Worm (Caenorhabditis elegans) whole organism, late embryonic: ENCODE measurements around the gene K08F9.4.

Experiments used
- C08G9.2 ChIP-seq: sonication (generic microtip); optimal IDR thresholded peaks from 2 replicates; lab custom pipeline; 2016; ENCODE audit warnings: mild to moderate bottlenecking, missing genetic modification characterization, moderate library complexity, missing compliant biosample characterization
- K02D7.2 ChIP-seq: sonication (generic microtip); optimal IDR thresholded peaks from 2 replicates; lab custom pipeline; 2017; ENCODE audit warnings: mild to moderate bottlenecking, missing genetic modification characterization, missing compliant biosample characterization
- T23F11.4 ChIP-seq: fragments of 200-800 bp; sonication (Bioruptor generic); optimal IDR thresholded peaks from 2 replicates; lab custom pipeline; 2018; ENCODE audit warnings: mild to moderate bottlenecking, missing genetic modification characterization, missing compliant biosample characterization
- Y22D7AL.16 ChIP-seq: sonication (generic microtip); optimal IDR thresholded peaks from 2 replicates; lab custom pipeline; 2016; ENCODE audit warnings: missing genetic modification characterization, missing compliant biosample characterization
- ahr-1 ChIP-seq: sonication (generic microtip); optimal IDR thresholded peaks from 2 replicates; lab custom pipeline; 2016; ENCODE audit warnings: missing genetic modification characterization, missing compliant biosample characterization
- ceh-14 ChIP-seq: sonication (generic microtip); optimal IDR thresholded peaks from 2 replicates; lab custom pipeline; 2016; ENCODE audit warnings: missing genotype, missing genetic modification characterization, missing compliant biosample characterization
- ceh-18 ChIP-seq: sonication (generic microtip); optimal IDR thresholded peaks from 2 replicates; lab custom pipeline; 2016; ENCODE audit warnings: missing genetic modification characterization, missing compliant biosample characterization
- ceh-19 ChIP-seq: fragments of 200-800 bp; sonication (Bioruptor generic); optimal IDR thresholded peaks from 2 replicates; lab custom pipeline; 2018; ENCODE audit warnings: mild to moderate bottlenecking, missing genetic modification characterization, missing compliant biosample characterization
- ceh-2 ChIP-seq: sonication (generic microtip); optimal IDR thresholded peaks from 2 replicates; lab custom pipeline; 2016; ENCODE audit warnings: missing genotype, missing genetic modification characterization, missing compliant biosample characterization
- ceh-22 ChIP-seq: sonication (generic microtip); optimal IDR thresholded peaks from 2 replicates; lab custom pipeline; 2017; ENCODE audit warnings: missing biosample characterization, missing genetic modification characterization
- ceh-30 ChIP-seq: fragments of 150-350 bp; optimal IDR thresholded peaks from 2 replicates; lab custom pipeline; 2014; ENCODE audit warnings: missing biosample characterization, missing genetic modification characterization
- ceh-31 ChIP-seq: sonication (generic microtip); optimal IDR thresholded peaks from 2 replicates; lab custom pipeline; 2016; ENCODE audit warnings: missing genetic modification characterization, missing compliant biosample characterization
- ceh-34 ChIP-seq: sonication (generic microtip); optimal IDR thresholded peaks from 2 replicates; lab custom pipeline; 2016; ENCODE audit warnings: mild to moderate bottlenecking, missing genetic modification characterization, missing compliant biosample characterization
- ceh-45 ChIP-seq: fragments of 200-800 bp; sonication (Bioruptor generic); IDR thresholded peaks from 2 replicates; pipeline ENCODE4 v1.3.6; 2022; ENCODE audit warnings: missing genetic modification reagents, missing genetic modification characterization, missing compliant biosample characterization
- ceh-48 ChIP-seq: sonication (generic microtip); optimal IDR thresholded peaks from 2 replicates; lab custom pipeline; 2016; ENCODE audit warnings: missing genetic modification characterization, inconsistent platforms, missing compliant biosample characterization
- ceh-9 ChIP-seq: sonication (generic microtip); optimal IDR thresholded peaks from 2 replicates; lab custom pipeline; 2016; ENCODE audit warnings: mild to moderate bottlenecking, missing genetic modification characterization, inconsistent platforms, missing compliant biosample characterization
- elt-2 ChIP-seq: sonication (generic microtip); optimal IDR thresholded peaks from 2 replicates; lab custom pipeline; 2016; ENCODE audit warnings: missing genetic modification reagents, missing genetic modification characterization, missing compliant biosample characterization
- ets-4 ChIP-seq: sonication (generic microtip); optimal IDR thresholded peaks from 2 replicates; lab custom pipeline; 2016; ENCODE audit warnings: missing genetic modification characterization, missing compliant biosample characterization
- fax-1 ChIP-seq: sonication (generic microtip); optimal IDR thresholded peaks from 2 replicates; lab custom pipeline; 2016; ENCODE audit warnings: missing genotype, missing genetic modification characterization, missing compliant biosample characterization
- hlh-15 ChIP-seq: sonication (generic microtip); optimal IDR thresholded peaks from 2 replicates; lab custom pipeline; 2016; ENCODE audit warnings: missing genetic modification characterization, missing compliant biosample characterization
- hlh-6 ChIP-seq: sonication (generic microtip); optimal IDR thresholded peaks from 2 replicates; lab custom pipeline; 2016; ENCODE audit warnings: missing genotype, missing genetic modification characterization, missing compliant biosample characterization
- hlh-8 ChIP-seq: sonication (generic microtip); optimal IDR thresholded peaks from 2 replicates; lab custom pipeline; 2016; ENCODE audit warnings: missing genotype, missing genetic modification characterization, missing compliant biosample characterization
- lim-6 ChIP-seq: sonication (generic microtip); optimal IDR thresholded peaks from 2 replicates; lab custom pipeline; 2016; ENCODE audit warnings: missing genetic modification characterization, missing compliant biosample characterization
- lin-11 ChIP-seq: fragments of 200-800 bp; sonication (Bioruptor generic); optimal IDR thresholded peaks from 2 replicates; lab custom pipeline; 2018; ENCODE audit warnings: mild to moderate bottlenecking, missing genetic modification characterization, missing compliant biosample characterization
- madf-2 ChIP-seq: sonication (generic microtip); optimal IDR thresholded peaks from 2 replicates; lab custom pipeline; 2017; ENCODE audit warnings: missing genetic modification characterization, missing compliant biosample characterization
- mec-3 ChIP-seq: sonication (generic microtip); optimal IDR thresholded peaks from 2 replicates; lab custom pipeline; 2016; ENCODE audit warnings: borderline replicate concordance, missing genetic modification characterization, missing compliant biosample characterization
- nfya-1 ChIP-seq: sonication (generic microtip); optimal IDR thresholded peaks from 2 replicates; lab custom pipeline; 2017; ENCODE audit warnings: missing genetic modification characterization, mild to moderate bottlenecking, missing compliant biosample characterization, antibody characterized with exemption, moderate library complexity
- nhr-11 ChIP-seq: fragments of 150-350 bp; optimal IDR thresholded peaks from 2 replicates; lab custom pipeline; 2014; ENCODE audit warnings: missing biosample characterization, missing genetic modification characterization
- npax-4 ChIP-seq: sonication (generic microtip); optimal IDR thresholded peaks from 2 replicates; lab custom pipeline; 2016; ENCODE audit warnings: missing genetic modification characterization, missing compliant biosample characterization
- pag-3 ChIP-seq: sonication (generic microtip); optimal IDR thresholded peaks from 2 replicates; lab custom pipeline; 2016; ENCODE audit warnings: missing compliant biosample characterization, missing genetic modification characterization, borderline replicate concordance
- pat-9 ChIP-seq: fragments of 200-800 bp; sonication (Bioruptor generic); optimal IDR thresholded peaks from 2 replicates; lab custom pipeline; 2018; ENCODE audit warnings: mild to moderate bottlenecking, missing genetic modification characterization, moderate library complexity, missing compliant biosample characterization
- pax-1 ChIP-seq: fragments of 150-350 bp; optimal IDR thresholded peaks from 2 replicates; lab custom pipeline; 2014; ENCODE audit warnings: missing biosample characterization, missing genetic modification characterization
- pha-2 ChIP-seq: sonication (generic microtip); optimal IDR thresholded peaks from 2 replicates; lab custom pipeline; 2017; ENCODE audit warnings: mild to moderate bottlenecking, missing genetic modification characterization, missing compliant biosample characterization
- pqm-1 ChIP-seq: sonication (generic microtip); optimal IDR thresholded peaks from 2 replicates; lab custom pipeline; 2016; ENCODE audit warnings: missing genetic modification characterization, missing compliant biosample characterization
- rnt-1 ChIP-seq: sonication (generic microtip); optimal IDR thresholded peaks from 2 replicates; lab custom pipeline; 2016; ENCODE audit warnings: missing genetic modification characterization, missing compliant biosample characterization
- sox-2 ChIP-seq: fragments of 200-800 bp; sonication (Bioruptor generic); IDR thresholded peaks from 2 replicates; pipeline ENCODE4 v1.3.6; 2022; ENCODE audit warnings: missing genetic modification reagents, missing genetic modification characterization, missing compliant biosample characterization
- tbx-2 ChIP-seq: sonication (generic microtip); optimal IDR thresholded peaks from 2 replicates; lab custom pipeline; 2016; ENCODE audit warnings: missing genetic modification characterization, missing compliant biosample characterization
- unc-3 ChIP-seq, 2 experiments: fragments of 200-800 bp in 1 of 2; sonication (Bioruptor generic) in 1 of 2; sonication (generic microtip) in 1 of 2; conservative IDR thresholded peaks in 1 of 2; optimal IDR thresholded peaks in 1 of 2; 2 replicates each; pipeline versions ENCODE4 v1.3.6 to Lab custom; 2016 to 2022; ENCODE audit warnings: missing compliant biosample characterization in 2 of 2, missing genetic modification characterization in 2 of 2, missing genetic modification reagents in 1 of 2
- unc-42 ChIP-seq: sonication (generic microtip); optimal IDR thresholded peaks from 2 replicates; lab custom pipeline; 2016; ENCODE audit warnings: missing genotype, missing genetic modification characterization, missing compliant biosample characterization
- unc-86 ChIP-seq: sonication (generic microtip); optimal IDR thresholded peaks from 2 replicates; lab custom pipeline; 2016; ENCODE audit warnings: missing genetic modification characterization, missing compliant biosample characterization
- zip-5 ChIP-seq: sonication (generic microtip); optimal IDR thresholded peaks from 2 replicates; lab custom pipeline; 2016; ENCODE audit warnings: missing genetic modification characterization, missing compliant biosample characterization
- ztf-16 ChIP-seq: sonication (generic microtip); optimal IDR thresholded peaks from 2 replicates; lab custom pipeline; 2017; ENCODE audit warnings: missing genetic modification characterization, missing compliant biosample characterization

K08F9.4 gene

DNA sequence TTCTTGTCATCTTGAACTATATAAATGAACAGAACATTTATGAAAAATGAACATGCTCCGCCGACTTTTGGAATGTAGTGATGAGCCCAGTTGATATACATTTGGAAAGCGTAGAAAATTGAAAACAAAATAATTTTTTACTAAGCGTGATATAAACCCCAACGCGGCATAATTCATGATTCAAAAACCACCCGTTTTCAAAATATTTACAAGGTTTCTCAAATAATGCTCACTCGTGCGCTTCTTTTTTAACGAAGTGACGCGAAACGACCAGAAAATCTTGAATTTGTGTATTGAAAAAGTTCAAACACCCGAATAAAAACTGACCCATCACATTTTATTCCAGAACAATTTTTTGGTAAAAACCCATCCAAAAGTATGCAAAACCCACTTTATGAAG lies 16.4 kb upstream of the K08F9.4 start, which contains the start of gene srj-27:
Gene srj-27 (minus strand): TSS at position 101 of the 400 bp plus-strand sequence.
- TF ChIP-seq ceh-18 (tag; lab: Kevin White, UChicago) (no peak), madf-2 (no peak), ceh-22 (no peak), unc-3 (GFP tag; conservative IDR thresholded peaks at IDR 0.05; lab: Robert Waterston, UW) (no peak), unc-3 (tag; optimal IDR thresholded peaks at IDR 0.05; lab: Kevin White, UChicago) (no peak), ceh-30 (tag; lab: Kevin White, UChicago) (no peak), ceh-14 (tag; lab: Kevin White, UChicago) (no peak), T23F11.4 (no peak), K02D7.2 (tag; lab: Kevin White, UChicago) (no peak), ztf-16 (no peak), ceh-9 (tag; lab: Kevin White, UChicago) (no peak), sox-2 (GFP tag; lab: Robert Waterston, UW) (no peak), npax-4 (tag; lab: Kevin White, UChicago) (no peak), hlh-6 (tag; lab: Kevin White, UChicago) (no peak), ceh-45 (no peak), pha-2 (tag; lab: Kevin White, UChicago) (no peak)
- TF ChIP-seq, all 69 proteins: peak for 0

ce11 chrV:15127955-15128354 lies 15.9 kb upstream of the K08F9.4 start, which contains the start of gene srr-7:
Gene srr-7 (plus strand): TSS chrV:15128255.
- TF ChIP-seq ceh-18 (tag; lab: Kevin White, UChicago) (no peak), rnt-1 (tag; lab: Kevin White, UChicago) (no peak), pag-3 (tag; lab: Kevin White, UChicago) (no peak), mec-3 (tag; lab: Kevin White, UChicago) (no peak), Y22D7AL.16 (tag; lab: Kevin White, UChicago) (no peak)

DNA sequence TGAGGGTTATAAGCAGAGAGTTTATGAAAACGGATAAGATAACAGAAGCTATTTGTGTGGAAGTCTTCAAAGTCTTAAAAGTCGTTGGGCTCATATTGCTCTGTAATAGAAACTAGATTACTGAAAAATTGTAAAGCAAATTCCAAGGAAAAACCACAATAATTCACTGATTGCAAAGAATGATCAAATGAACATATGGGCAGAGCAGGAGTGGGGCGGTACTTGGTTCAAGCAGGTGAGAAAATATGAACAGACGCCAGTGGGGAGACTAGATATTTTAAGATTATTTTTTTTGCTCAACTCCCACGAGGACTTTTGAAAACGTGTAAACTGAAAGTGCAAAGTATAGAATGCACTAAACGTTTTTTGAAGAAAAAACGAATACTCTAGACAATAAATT lies 11.4 kb upstream of the K08F9.4 start, which contains the start of gene str-171:
Gene str-171 (minus strand): TSS at position 101 of the 400 bp plus-strand sequence.
- TF ChIP-seq ceh-34: no peak
- no peak for TF ChIP-seq ceh-18 (tag; lab: Kevin White, UChicago)
- no peak for TF ChIP-seq ceh-2
- TF ChIP-seq, all 69 proteins: peak for 0

- TF ChIP-seq hlh-8 (tag; lab: Kevin White, UChicago) (no peak), elt-2 (tag; lab: Kevin White, UChicago) (peak; percentile 92)
- TF ChIP-seq, all 69 proteins: peak for 1
Measured at ce11 chrV:15133812-15134211, 10.0 kb upstream of the K08F9.4 start.

ce11 chrV:15136772-15137171 lies 7.0 kb upstream of the K08F9.4 start, which contains the start of gene aipl-1:
Gene aipl-1 (minus strand): TSS chrV:15136801.
- no peak for TF ChIP-seq lin-11 (tag; lab: Kevin White, UChicago)
- peak; percentile 63 for TF ChIP-seq ceh-14 (tag; lab: Kevin White, UChicago)
- peak; percentile 8 for TF ChIP-seq lim-6 (tag; lab: Kevin White, UChicago)
- TF ChIP-seq nfya-1 (tag; lab: Kevin White, UChicago): peak; percentile 35
- no peak for TF ChIP-seq pha-2 (tag; lab: Kevin White, UChicago)
- peak; percentile 47 for TF ChIP-seq rnt-1 (tag; lab: Kevin White, UChicago)
- peak; percentile 62 for TF ChIP-seq ceh-2
- no peak for TF ChIP-seq unc-3 (GFP tag; conservative IDR thresholded peaks at IDR 0.05; lab: Robert Waterston, UW)
- TF ChIP-seq unc-3 (tag; optimal IDR thresholded peaks at IDR 0.05; lab: Kevin White, UChicago): peak; percentile 19
- TF ChIP-seq hlh-6 (tag; lab: Kevin White, UChicago): no peak
- TF ChIP-seq zip-5 (tag; lab: Kevin White, UChicago): peak; percentile 11
- no peak for TF ChIP-seq pag-3 (tag; lab: Kevin White, UChicago)
- peak; percentile 36 for TF ChIP-seq fax-1 (tag; lab: Kevin White, UChicago)
- TF ChIP-seq ceh-18 (tag; lab: Kevin White, UChicago): no peak
- TF ChIP-seq ahr-1 (tag; lab: Kevin White, UChicago): peak; percentile 38
- TF ChIP-seq unc-42 (tag; lab: Kevin White, UChicago): peak; percentile 88
- TF ChIP-seq hlh-15: no peak
- TF ChIP-seq T23F11.4: no peak
- no peak for TF ChIP-seq ceh-45
- TF ChIP-seq ets-4 (tag; lab: Kevin White, UChicago): peak; percentile 24
- TF ChIP-seq madf-2: no peak
- no peak for TF ChIP-seq unc-86 (tag; lab: Kevin White, UChicago)
- peak; percentile 10 for TF ChIP-seq ceh-34
- peak; percentile 41 for TF ChIP-seq pqm-1 (tag; lab: Kevin White, UChicago)
- no peak for TF ChIP-seq pat-9 (tag; lab: Kevin White, UChicago)
- TF ChIP-seq ceh-22: no peak
- TF ChIP-seq ceh-31 (tag; lab: Kevin White, UChicago): peak; percentile 91
- peak; percentile 78 for TF ChIP-seq tbx-2
- TF ChIP-seq nhr-11 (tag; lab: Kevin White, UChicago): no peak
- TF ChIP-seq pax-1 (tag; lab: Kevin White, UChicago): no peak
- TF ChIP-seq C08G9.2 (tag; lab: Kevin White, UChicago): peak; percentile 53
- no peak for TF ChIP-seq ceh-48 (tag; lab: Kevin White, UChicago)
- TF ChIP-seq elt-2 (tag; lab: Kevin White, UChicago): peak; percentile 20
- TF ChIP-seq ceh-19 (GFP tag; lab: Kevin White, UChicago): no peak
